Fruit fly (Drosophila melanogaster): ENCODE results near the gene Veneno.

Veneno gene

dm6 chr3R:8352961-8353728, 9.2 kb downstream of the Veneno start:
- TF ChIP-seq Hr83 (GFP tag; optimal IDR thresholded peaks at IDR 0.05; ENCODE audit: poor library complexity, severe bottlenecking) (peak; percentile 16), Dfd (GFP tag; optimal IDR thresholded peaks at IDR 0.05) (no peak), dsf (GFP tag; optimal IDR thresholded peaks at IDR 0.05; ENCODE audit: borderline replicate concordance) (no peak), HLH106 (tag; optimal IDR thresholded peaks at IDR 0.05) (no peak), sage (GFP tag; optimal IDR thresholded peaks at IDR 0.05) (no peak), GATAd (GFP tag; optimal IDR thresholded peaks at IDR 0.05) (no peak), Sp1 (GFP tag; optimal IDR thresholded peaks at IDR 0.05) (no peak), Rel (GFP tag; optimal IDR thresholded peaks at IDR 0.05) (no peak), Rel (tag; optimal IDR thresholded peaks at IDR 0.05) (peak; percentile 73), jim (GFP tag; optimal IDR thresholded peaks at IDR 0.05) (no peak), Hr78 (GFP tag; optimal IDR thresholded peaks at IDR 0.05) (no peak), Mio (GFP tag; optimal IDR thresholded peaks at IDR 0.05) (no peak), h (GFP tag; optimal IDR thresholded peaks at IDR 0.05) (peak; percentile 30), Jra (GFP tag; optimal IDR thresholded peaks at IDR 0.05) (no peak), Vsx2 (GFP tag; optimal IDR thresholded peaks at IDR 0.05; ENCODE audit: partially characterized antibody) (no peak), sv (GFP tag; optimal IDR thresholded peaks at IDR 0.05) (no peak), dl (GFP tag; optimal IDR thresholded peaks at IDR 0.05; ENCODE audit: insufficient read depth in 1 of 2, partially characterized antibody in 2 of 2) (no peak)

- peak; percentile 32 for TF ChIP-seq Abd-B (GFP tag; optimal IDR thresholded peaks at IDR 0.05)
- no peak for TF ChIP-seq sage (GFP tag; optimal IDR thresholded peaks at IDR 0.05)
- no peak for TF ChIP-seq Jra (GFP tag; optimal IDR thresholded peaks at IDR 0.05)
- peak; percentile 9 for TF ChIP-seq ey (GFP tag; optimal IDR thresholded peaks at IDR 0.05)
- TF ChIP-seq CG32264 (GFP tag; optimal IDR thresholded peaks at IDR 0.05): no peak
- no peak for TF ChIP-seq br (GFP tag; optimal IDR thresholded peaks at IDR 0.05)
- TF ChIP-seq brk (GFP tag; optimal IDR thresholded peaks at IDR 0.05): no peak
- TF ChIP-seq jim (GFP tag; optimal IDR thresholded peaks at IDR 0.05): no peak
- TF ChIP-seq psq (GFP tag; optimal IDR thresholded peaks at IDR 0.05): peak; percentile 22
- TF ChIP-seq lola (GFP tag; optimal IDR thresholded peaks at IDR 0.05): no peak
- TF ChIP-seq Rel (GFP tag; optimal IDR thresholded peaks at IDR 0.05): no peak
- peak; percentile 46 for TF ChIP-seq Rel (tag; optimal IDR thresholded peaks at IDR 0.05)
- no peak for TF ChIP-seq dmrt93B (GFP tag; optimal IDR thresholded peaks at IDR 0.05)
- TF ChIP-seq CG9705 (GFP tag; optimal IDR thresholded peaks at IDR 0.05): no peak
- TF ChIP-seq dsf (GFP tag; optimal IDR thresholded peaks at IDR 0.05; ENCODE audit: borderline replicate concordance): no peak
- peak; percentile 8 for TF ChIP-seq N (GFP tag; optimal IDR thresholded peaks at IDR 0.05)
- TF ChIP-seq Hr78 (GFP tag; optimal IDR thresholded peaks at IDR 0.05): no peak
- TF ChIP-seq fru (GFP tag; optimal IDR thresholded peaks at IDR 0.05): no peak
- no peak for TF ChIP-seq usp (GFP tag; optimal IDR thresholded peaks at IDR 0.05)
- TF ChIP-seq woc (GFP tag; optimal IDR thresholded peaks at IDR 0.05): no peak
- no peak for TF ChIP-seq Dfd (GFP tag; optimal IDR thresholded peaks at IDR 0.05)
- TF ChIP-seq GATAd (GFP tag; optimal IDR thresholded peaks at IDR 0.05): no peak
- no peak for TF ChIP-seq tai (GFP tag; optimal IDR thresholded peaks at IDR 0.05)
- TF ChIP-seq Hr83 (GFP tag; optimal IDR thresholded peaks at IDR 0.05; ENCODE audit: poor library complexity, severe bottlenecking): no peak
- TF ChIP-seq Mio (GFP tag; optimal IDR thresholded peaks at IDR 0.05): no peak
- TF ChIP-seq Sp1 (GFP tag; optimal IDR thresholded peaks at IDR 0.05): peak; percentile 29
- TF ChIP-seq HLH106 (tag; optimal IDR thresholded peaks at IDR 0.05): peak; percentile 43
- no peak for TF ChIP-seq rgr (GFP tag; optimal IDR thresholded peaks at IDR 0.05)
- TF ChIP-seq Hnf4 (GFP tag; optimal IDR thresholded peaks at IDR 0.05): peak; percentile 73
- TF ChIP-seq Vsx2 (GFP tag; optimal IDR thresholded peaks at IDR 0.05; ENCODE audit: partially characterized antibody): no peak
- no peak for TF ChIP-seq CrebA (GFP tag; optimal IDR thresholded peaks at IDR 0.05; ENCODE audit: borderline replicate concordance)
- TF ChIP-seq Dif (GFP tag; optimal IDR thresholded peaks at IDR 0.05; ENCODE audit: partially characterized antibody): no peak
- TF ChIP-seq Myc (optimal IDR thresholded peaks at IDR 0.05): no peak
- TF ChIP-seq pan (optimal IDR thresholded peaks at IDR 0.05): no peak
- peak; percentile 1 for TF ChIP-seq sv (GFP tag; optimal IDR thresholded peaks at IDR 0.05)
- TF ChIP-seq dl (GFP tag; optimal IDR thresholded peaks at IDR 0.05; ENCODE audit: insufficient read depth in 1 of 2, partially characterized antibody in 2 of 2): no peak
Observed at dm6 chr3R:8349449-8350115, 12.8 kb downstream of the Veneno start, which contains the start of gene Atg13. Gene Atg13 (plus strand): TSS chr3R:8349815.
